Fruit fly (Drosophila melanogaster): ENCODE measurements around the gene Bicra.
A peak's percentile ranks its signal among the peaks of the same experiment; 100 is the strongest.

dm6 chr3R:29124128-29124527, 61.3 kb downstream of the Bicra start:
- TF ChIP-seq Pif1B (GFP tag; optimal IDR thresholded peaks at IDR 0.05) = peak; percentile 67
- peak; percentile 78 for TF ChIP-seq CG15710 (tag; optimal IDR thresholded peaks at IDR 0.05)
- peak; percentile 84 for TF ChIP-seq Snoo (tag; optimal IDR thresholded peaks at IDR 0.05)
- peak; percentile 83 for TF ChIP-seq fd96Ca (GFP tag; IDR thresholded peaks at IDR 0.05)
- TF ChIP-seq CG8159 (tag; optimal IDR thresholded peaks at IDR 0.05) = peak; percentile 72
- no peak for TF ChIP-seq CG14655 (GFP tag; optimal IDR thresholded peaks at IDR 0.05)
- peak; percentile 12 for TF ChIP-seq gl (tag; optimal IDR thresholded peaks at IDR 0.05)
- TF ChIP-seq CG4496 (GFP tag; IDR thresholded peaks at IDR 0.05) = peak; percentile 76
- TF ChIP-seq D1 (tag; optimal IDR thresholded peaks at IDR 0.05) = no peak
- peak; percentile 68 for TF ChIP-seq CG17806 (tag; optimal IDR thresholded peaks at IDR 0.05)
